Worm (Caenorhabditis elegans) whole organism, young adult: Measurements from ENCODE around the gene srx-8.

Source experiments
- F57A8.1 ChIP-seq: fragments of 200-800 bp; sonication (Bioruptor generic); optimal IDR thresholded peaks from 2 replicates; lab custom pipeline; 2018; ENCODE audit warnings: mild to moderate bottlenecking, missing genetic modification characterization, moderate library complexity, missing compliant biosample characterization
- ama-1 ChIP-seq, 3 experiments: fragments of 150-350 bp in 1 of 3; sonication (generic microtip) in 2 of 3; optimal IDR thresholded peaks; 2 replicates each; lab custom pipeline; 2014 to 2018; ENCODE audit warnings: missing biosample characterization in 2 of 3, missing genetic modification characterization in 2 of 3, missing genetic modification reagents in 2 of 3
- attf-6 ChIP-seq: fragments of 200-800 bp; sonication (Bioruptor generic); IDR thresholded peaks from 2 replicates; pipeline ENCODE4 v1.3.6; 2022; ENCODE audit warnings: missing genetic modification reagents, missing genetic modification characterization, missing compliant biosample characterization
- hlh-26 ChIP-seq: fragments of 200-800 bp; sonication (Bioruptor generic); conservative IDR thresholded peaks from 2 replicates; pipeline ENCODE4 v1.3.6; 2022; ENCODE audit warnings: missing genetic modification reagents, missing genetic modification characterization, missing compliant biosample characterization
- lin-35 ChIP-seq, 3 experiments: fragments of 150-350 bp in 2 of 3; sonication (generic microtip) in 1 of 3; optimal IDR thresholded peaks; 2 replicates each; lab custom pipeline; 2014 to 2018; ENCODE audit warnings: missing biosample characterization in 3 of 3, missing genetic modification characterization in 3 of 3, missing genetic modification reagents in 3 of 3
- nhr-90 ChIP-seq: sonication (generic microtip); optimal IDR thresholded peaks from 2 replicates; lab custom pipeline; 2016; ENCODE audit warnings: missing genotype, mild to moderate bottlenecking, missing genetic modification characterization, missing compliant biosample characterization

DNA sequence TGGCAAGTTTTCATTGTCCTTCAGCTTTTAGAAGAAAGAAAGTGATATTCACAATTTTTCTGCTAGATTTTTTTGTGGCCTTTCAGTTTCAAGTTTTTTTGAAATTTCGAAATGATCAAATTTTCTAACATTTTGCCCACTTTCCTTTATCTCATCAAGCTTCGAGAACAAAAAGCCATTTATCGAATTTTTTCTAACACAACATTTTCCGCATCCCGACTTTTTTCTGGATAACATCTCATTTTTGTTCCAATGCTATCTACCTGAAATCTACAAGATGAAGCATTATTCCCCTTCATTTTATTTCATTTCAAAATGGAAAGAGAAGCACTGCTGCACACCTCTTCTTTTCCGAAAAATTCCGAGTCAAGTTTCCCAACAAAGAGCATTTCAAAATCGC lies 37.0 kb upstream of the srx-8 start, which contains the start of gene ZK488.5:
- no peak for TF ChIP-seq attf-6
- TF ChIP-seq hlh-26 (GFP tag; lab: Robert Waterston, UW), result no peak
- no peak for TF ChIP-seq ama-1 (optimal IDR thresholded peaks at IDR 0.05; lab: Kevin White, UChicago)
- TF ChIP-seq ama-1 (GFP tag; optimal IDR thresholded peaks at IDR 0.05; lab: Kevin White, UChicago), result no peak
- TF ChIP-seq lin-35 (GFP tag; optimal IDR thresholded peaks at IDR 0.05; lab: Kevin White, UChicago), result no peak
- no peak for TF ChIP-seq nhr-90
- TF ChIP-seq F57A8.1 (GFP tag; lab: Kevin White, UChicago), result no peak
